Fruit fly (Drosophila melanogaster) whole organism, embryonic: Measurements from ENCODE around the gene Pp1-87B.

ENCODE experiments used
- BtbVII ChIP-seq: fragments of 200-800 bp; sonication (Bioruptor generic); optimal IDR thresholded peaks from 3 replicates; lab custom pipeline; 2017; ENCODE audit warnings: missing biosample characterization, mild to moderate bottlenecking, missing genetic modification characterization
- Bteb2 ChIP-seq: fragments of 200-800 bp; sonication (Bioruptor generic); optimal IDR thresholded peaks from 2 replicates; lab custom pipeline; 2016; ENCODE audit warnings: missing biosample characterization, missing genetic modification characterization
- CG11093 ChIP-seq: fragments of 200-800 bp; sonication (Bioruptor generic); IDR thresholded peaks from 3 replicates; pipeline ENCODE4 v1.3.6; 2022; ENCODE audit warnings: missing biosample characterization, missing genetic modification characterization
- CG11504 ChIP-seq: fragments of 200-800 bp; sonication (Bioruptor generic); optimal IDR thresholded peaks from 3 replicates; lab custom pipeline; 2019; ENCODE audit warnings: missing biosample characterization, mild to moderate bottlenecking, missing genetic modification characterization, moderate library complexity
- CG12769 ChIP-seq: fragments of 200-800 bp; sonication (Bioruptor generic); optimal IDR thresholded peaks from 2 replicates; lab custom pipeline; 2019; ENCODE audit warnings: missing biosample characterization, mild to moderate bottlenecking, missing genetic modification characterization, moderate library complexity
- CG13287 ChIP-seq: fragments of 200-800 bp; sonication (Bioruptor generic); IDR thresholded peaks from 2 replicates; pipeline ENCODE4 v1.3.6; 2022; ENCODE audit warnings: missing biosample characterization, missing genetic modification characterization; ENCODE audit not compliant: partially characterized antibody
- CG14050 ChIP-seq: fragments of 200-800 bp; sonication (Bioruptor generic); IDR thresholded peaks from 3 replicates; pipeline ENCODE4 v1.3.6; 2022; ENCODE audit warnings: missing biosample characterization, missing genetic modification characterization
- CG15011 ChIP-seq: fragments of 200-800 bp; sonication (Bioruptor generic); optimal IDR thresholded peaks from 3 replicates; lab custom pipeline; 2018; ENCODE audit warnings: missing biosample characterization, mild to moderate bottlenecking, missing genetic modification characterization
- CG1529 ChIP-seq: fragments of 200-800 bp; sonication (Bioruptor generic); optimal IDR thresholded peaks from 3 replicates; lab custom pipeline; 2018; ENCODE audit warnings: missing biosample characterization, missing genetic modification characterization
- CG17568 ChIP-seq: fragments of 200-800 bp; sonication (Bioruptor generic); optimal IDR thresholded peaks from 2 replicates; lab custom pipeline; 2018; ENCODE audit warnings: missing biosample characterization, mild to moderate bottlenecking, missing genetic modification characterization, moderate library complexity
- CG17802 ChIP-seq: fragments of 200-800 bp; sonication (Bioruptor generic); optimal IDR thresholded peaks from 2 replicates; lab custom pipeline; 2018; ENCODE audit warnings: missing biosample characterization, mild to moderate bottlenecking, missing genetic modification characterization, moderate library complexity
- CG18011 ChIP-seq: fragments of 200-800 bp; sonication (Bioruptor generic); optimal IDR thresholded peaks from 2 replicates; lab custom pipeline; 2017; ENCODE audit warnings: missing biosample characterization, missing genetic modification characterization, mild to moderate bottlenecking, moderate library complexity, missing genotype
- CG18764 ChIP-seq: fragments of 200-800 bp; sonication (Bioruptor generic); optimal IDR thresholded peaks from 3 replicates; lab custom pipeline; 2016; ENCODE audit warnings: missing biosample characterization, missing genetic modification characterization
- CG2129 ChIP-seq: fragments of 200-800 bp; sonication (Bioruptor generic); IDR thresholded peaks from 2 replicates; pipeline ENCODE4 v1.3.6; 2022; ENCODE audit warnings: missing biosample characterization, missing genetic modification characterization; ENCODE audit not compliant: partially characterized antibody
- CG2875 ChIP-seq: fragments of 200-800 bp; sonication (Bioruptor generic); optimal IDR thresholded peaks from 2 replicates; lab custom pipeline; 2017; ENCODE audit warnings: missing biosample characterization, mild to moderate bottlenecking, missing genetic modification characterization, missing genetic modification reagents
- CG31365 ChIP-seq: fragments of 200-800 bp; sonication (Bioruptor generic); optimal IDR thresholded peaks from 2 replicates; lab custom pipeline; 2018; ENCODE audit warnings: missing biosample characterization, mild to moderate bottlenecking, missing genetic modification characterization
- CG4424 ChIP-seq: fragments of 200-800 bp; sonication (Bioruptor generic); optimal IDR thresholded peaks from 3 replicates; lab custom pipeline; 2016; ENCODE audit warnings: missing biosample characterization, missing genetic modification characterization
- CG6683 ChIP-seq: fragments of 200-800 bp; sonication (Bioruptor generic); optimal IDR thresholded peaks from 2 replicates; lab custom pipeline; 2017; ENCODE audit warnings: missing biosample characterization, mild to moderate bottlenecking, missing genetic modification characterization, missing genetic modification reagents
- CG7357 ChIP-seq: fragments of 200-800 bp; sonication (Bioruptor generic); IDR thresholded peaks from 3 replicates; pipeline ENCODE4 v1.3.6; 2022; ENCODE audit warnings: missing biosample characterization, missing genetic modification characterization
- CG8388 ChIP-seq: fragments of 200-800 bp; sonication (Bioruptor generic); optimal IDR thresholded peaks from 2 replicates; lab custom pipeline; 2019; ENCODE audit warnings: missing biosample characterization, mild to moderate bottlenecking, missing genetic modification characterization, moderate library complexity
- Dll ChIP-seq: fragments of 200-800 bp; sonication (Bioruptor generic); IDR thresholded peaks from 4 replicates; pipeline ENCODE4 v1.3.6; 2022; ENCODE audit warnings: missing biosample characterization, missing genetic modification characterization; ENCODE audit not compliant: partially characterized antibody
- Eip74EF ChIP-seq, 2 experiments: fragments of 200-800 bp in 1 of 2; fragments of >200 bp in 1 of 2; sonication (Bioruptor generic) in 1 of 2; optimal IDR thresholded peaks; 2 replicates each; lab custom pipeline; 2017 to 2019; ENCODE audit warnings: missing biosample characterization in 2 of 2, missing genetic modification characterization in 2 of 2, mild to moderate bottlenecking in 1 of 2, moderate library complexity in 1 of 2
- Hsf ChIP-seq: fragments of 200-800 bp; sonication (Bioruptor generic); optimal IDR thresholded peaks from 3 replicates; lab custom pipeline; 2016; ENCODE audit warnings: missing biosample characterization, missing genetic modification characterization
- Lpt ChIP-seq: fragments of >200 bp; optimal IDR thresholded peaks from 2 replicates; lab custom pipeline; 2018; ENCODE audit warnings: missing biosample characterization, missing genetic modification characterization
- Nf-YC ChIP-seq: fragments of 200-800 bp; optimal IDR thresholded peaks from 3 replicates; lab custom pipeline; 2019; ENCODE audit warnings: missing biosample characterization, mild to moderate bottlenecking, missing genetic modification characterization, moderate library complexity
- Scr ChIP-seq: fragments of 200-800 bp; sonication (Bioruptor generic); IDR thresholded peaks from 2 replicates; pipeline ENCODE4 v1.3.6; 2022; ENCODE audit warnings: missing biosample characterization, missing genetic modification characterization; ENCODE audit not compliant: partially characterized antibody
- Sin3A ChIP-seq: fragments of >200 bp; optimal IDR thresholded peaks from 2 replicates; lab custom pipeline; 2018
- Sry-δ ChIP-seq: fragments of 200-800 bp; sonication (Bioruptor generic); optimal IDR thresholded peaks from 2 replicates; lab custom pipeline; 2016; ENCODE audit warnings: missing biosample characterization, missing genetic modification characterization
- crc ChIP-seq: fragments of 200-800 bp; sonication (Bioruptor generic); optimal IDR thresholded peaks from 2 replicates; lab custom pipeline; 2016; ENCODE audit warnings: missing biosample characterization, missing genetic modification characterization
- da ChIP-seq: fragments of 200-800 bp; sonication (Bioruptor generic); optimal IDR thresholded peaks from 2 replicates; lab custom pipeline; 2016; ENCODE audit warnings: missing biosample characterization, missing genetic modification characterization
- fru ChIP-seq: fragments of >200 bp; optimal IDR thresholded peaks from 2 replicates; lab custom pipeline; 2017
- ftz-f1 ChIP-seq: fragments of 200-800 bp; sonication (Bioruptor generic); optimal IDR thresholded peaks from 2 replicates; lab custom pipeline; 2016; ENCODE audit warnings: missing biosample characterization, missing genetic modification characterization
- gsb ChIP-seq: fragments of 200-800 bp; sonication (Bioruptor generic); IDR thresholded peaks from 2 replicates; pipeline ENCODE4 v1.3.6; 2022; ENCODE audit warnings: missing biosample characterization, missing genetic modification characterization
- h ChIP-seq: fragments of >200 bp; optimal IDR thresholded peaks from 2 replicates; lab custom pipeline; 2017
- insv ChIP-seq, 2 experiments: fragments of 200-800 bp; sonication (Bioruptor generic); optimal IDR thresholded peaks; 3 replicates each; lab custom pipeline; 2016 to 2018; ENCODE audit warnings: missing biosample characterization in 2 of 2, missing genetic modification characterization in 2 of 2
- lab ChIP-seq: fragments of 200-800 bp; sonication (Bioruptor generic); optimal IDR thresholded peaks from 3 replicates; lab custom pipeline; 2017; ENCODE audit warnings: missing biosample characterization, missing genetic modification characterization, mild to moderate bottlenecking, moderate library complexity, missing genetic modification reagents
- mld ChIP-seq: fragments of 200-800 bp; sonication (Bioruptor generic); IDR thresholded peaks from 3 replicates; pipeline ENCODE4 v1.3.6; 2022; ENCODE audit warnings: missing biosample characterization, missing genetic modification characterization; ENCODE audit not compliant: partially characterized antibody
- nau ChIP-seq: fragments of 200-800 bp; sonication (Bioruptor generic); optimal IDR thresholded peaks from 3 replicates; lab custom pipeline; 2017; ENCODE audit warnings: missing biosample characterization, mild to moderate bottlenecking, missing genetic modification characterization, missing genetic modification reagents
- nom ChIP-seq: fragments of 200-800 bp; sonication (Bioruptor generic); optimal IDR thresholded peaks from 2 replicates; lab custom pipeline; 2017; ENCODE audit warnings: missing biosample characterization, missing genetic modification characterization, mild to moderate bottlenecking, moderate library complexity, missing genetic modification reagents
- pb ChIP-seq: fragments of 200-800 bp; sonication (Bioruptor generic); optimal IDR thresholded peaks from 3 replicates; lab custom pipeline; 2016; ENCODE audit warnings: missing biosample characterization, missing genetic modification characterization
- prd ChIP-seq, 3 experiments: fragments of >200 bp in 2 of 3; fragments of 200-800 bp in 1 of 3; sonication (Bioruptor generic) in 1 of 3; optimal IDR thresholded peaks in 2 of 3; IDR thresholded peaks in 1 of 3; 2 replicates in 2 of 3; 3 replicates in 1 of 3; pipeline versions ENCODE4 v1.3.6 to Lab custom; 2017 to 2022; ENCODE audit warnings: missing biosample characterization in 1 of 3, missing genetic modification characterization in 1 of 3
- ranshi ChIP-seq: fragments of 200-800 bp; sonication (Bioruptor generic); IDR thresholded peaks from 2 replicates; pipeline ENCODE4 v1.3.6; 2022; ENCODE audit warnings: missing biosample characterization, missing genetic modification characterization
- sens ChIP-seq: fragments of 200-800 bp; sonication (Bioruptor generic); peaks from one replicate; lab custom pipeline; 2016; ENCODE audit warnings: missing biosample characterization, missing genetic modification characterization
- slp2 ChIP-seq: fragments of 200-800 bp; sonication (Bioruptor generic); optimal IDR thresholded peaks from 2 replicates; lab custom pipeline; 2016; ENCODE audit warnings: missing biosample characterization, missing genetic modification characterization
- tin ChIP-seq: fragments of 200-800 bp; sonication (Bioruptor generic); optimal IDR thresholded peaks from 3 replicates; lab custom pipeline; 2016; ENCODE audit warnings: missing biosample characterization, missing genetic modification characterization
- tna ChIP-seq: fragments of 200-800 bp; sonication (Bioruptor generic); IDR thresholded peaks from 2 replicates; pipeline ENCODE4 v1.3.6; 2022; ENCODE audit warnings: missing biosample characterization, missing genetic modification characterization; ENCODE audit not compliant: partially characterized antibody
- trh ChIP-seq: fragments of 200-800 bp; sonication (Bioruptor generic); optimal IDR thresholded peaks from 2 replicates; lab custom pipeline; 2016; ENCODE audit warnings: missing biosample characterization, missing genetic modification characterization
- twi ChIP-seq: fragments of 200-800 bp; optimal IDR thresholded peaks from 2 replicates; lab custom pipeline; 2019; ENCODE audit warnings: missing biosample characterization, mild to moderate bottlenecking, missing genetic modification characterization, moderate library complexity
- unpg ChIP-seq: fragments of 200-800 bp; sonication (Bioruptor generic); optimal IDR thresholded peaks from 3 replicates; lab custom pipeline; 2018; ENCODE audit warnings: missing biosample characterization, mild to moderate bottlenecking, missing genetic modification characterization, moderate library complexity
- vfl ChIP-seq: fragments of 200-800 bp; sonication (Bioruptor generic); optimal IDR thresholded peaks from 2 replicates; lab custom pipeline; 2016; ENCODE audit warnings: missing biosample characterization, missing genetic modification characterization

Pp1-87B gene

dm6 chr3R:12459879-12460522 is 34.3 kb upstream of the Pp1-87B start, which contains the start of the genes CG5961 and Polr3C (continued):
- TF ChIP-seq h: no peak
- no peak for TF ChIP-seq CG18764 (GFP tag; lab: Kevin White, UChicago)
- no peak for TF ChIP-seq CG4424 (GFP tag; lab: Kevin White, UChicago)
- TF ChIP-seq CG11093: no peak
- no peak for TF ChIP-seq da (GFP tag; lab: Kevin White, UChicago)
- 0 out of 2 replicates have a peak, but pooled peaks have one; percentile 25 for TF ChIP-seq CG2129
- TF ChIP-seq CG8388 (GFP tag; lab: Kevin White, UChicago): no peak
- TF ChIP-seq nom (GFP tag; lab: Kevin White, UChicago): no peak
- no peak for TF ChIP-seq CG17568 (GFP tag; lab: Kevin White, UChicago)
- TF ChIP-seq gsb: no peak
- no peak for TF ChIP-seq CG17802 (tag; lab: Kevin White, UChicago)
- TF ChIP-seq CG15011 (GFP tag; lab: Kevin White, UChicago): no peak
- no peak for TF ChIP-seq CG7357 (GFP tag; lab: Robert Waterston, UW)
- no peak for TF ChIP-seq Bteb2 (GFP tag; lab: Kevin White, UChicago)
- no peak for TF ChIP-seq ranshi (GFP tag; lab: Robert Waterston, UW)
- peak; percentile 27 for TF ChIP-seq sens (GFP tag; lab: Kevin White, UChicago)
- no peak for TF ChIP-seq BtbVII (GFP tag; lab: Kevin White, UChicago)
- TF ChIP-seq pb: no peak
- no peak for TF ChIP-seq unpg
- no peak for TF ChIP-seq CG31365 (tag; lab: Kevin White, UChicago)
- TF ChIP-seq fru (lab: Kevin White, UChicago): no peak
- no peak for TF ChIP-seq crc (GFP tag; lab: Kevin White, UChicago)
- TF ChIP-seq trh (GFP tag; lab: Kevin White, UChicago): no peak
- TF ChIP-seq CG12769 (tag; lab: Kevin White, UChicago): no peak
- TF ChIP-seq Lpt (GFP tag; lab: Kevin White, UChicago): no peak
- TF ChIP-seq insv (GFP tag; optimal IDR thresholded peaks at IDR 0.05; lab: Kevin White, UChicago): peak in 1 of 2 experiments; percentile 38
- peak; percentile 72 for TF ChIP-seq CG13287 (GFP tag; lab: Robert Waterston, UW)
- TF ChIP-seq Hsf (GFP tag; lab: Kevin White, UChicago): no peak
- no peak for TF ChIP-seq mld (GFP tag; lab: Robert Waterston, UW)
- no peak for TF ChIP-seq nau
- no peak for TF ChIP-seq slp2 (GFP tag; lab: Kevin White, UChicago)
- TF ChIP-seq CG14050 (GFP tag; lab: Robert Waterston, UW): no peak
- no peak for TF ChIP-seq vfl (GFP tag; lab: Kevin White, UChicago)
- no peak for TF ChIP-seq tin (GFP tag; lab: Kevin White, UChicago)
- no peak for TF ChIP-seq lab (GFP tag; lab: Kevin White, UChicago)
- no peak for TF ChIP-seq CG1529
- TF ChIP-seq Scr: peak; percentile 17
- TF ChIP-seq ftz-f1: no peak
- TF ChIP-seq CG11504: no peak
- TF ChIP-seq CG6683 (GFP tag; lab: Kevin White, UChicago): no peak
- no peak for TF ChIP-seq CG2875 (GFP tag; lab: Kevin White, UChicago)
- no peak for TF ChIP-seq Sin3A (lab: Kevin White, UChicago)
- TF ChIP-seq prd (optimal IDR thresholded peaks at IDR 0.05; lab: Kevin White, UChicago): no peak
- no peak for TF ChIP-seq prd (GFP tag; IDR thresholded peaks at IDR 0.05; lab: Robert Waterston, UW)
- no peak for TF ChIP-seq twi (tag; lab: Kevin White, UChicago)
- no peak for TF ChIP-seq tna
- peak; percentile 43; the same call in 2 of the 4 replicates for TF ChIP-seq Dll
- peak; percentile 41 for TF ChIP-seq Sry-δ (GFP tag; lab: Kevin White, UChicago)
- TF ChIP-seq Eip74EF (GFP tag; optimal IDR thresholded peaks at IDR 0.05; lab: Kevin White, UChicago): no peak
- TF ChIP-seq Nf-YC: no peak
- no peak for TF ChIP-seq CG18011 (GFP tag; lab: Kevin White, UChicago)
